Fruit fly (Drosophila melanogaster) whole organism, embryonic: ENCODE results near the gene Sec13.

Experiments
- Abd-B ChIP-seq: fragments of 200-800 bp; sonication (Bioruptor generic); optimal IDR thresholded peaks from 2 replicates; lab custom pipeline; 2018; ENCODE audit warnings: missing biosample characterization, mild to moderate bottlenecking, missing genetic modification characterization, moderate library complexity
- B-H1 ChIP-seq: fragments of 200-800 bp; sonication (Bioruptor generic); IDR thresholded peaks from 3 replicates; pipeline ENCODE4 v1.3.6; 2022; ENCODE audit warnings: missing biosample characterization, missing genetic modification characterization
- CG11085 ChIP-seq: fragments of 200-800 bp; sonication (Bioruptor generic); IDR thresholded peaks from 2 replicates; pipeline ENCODE4 v1.3.6; 2022; ENCODE audit warnings: missing biosample characterization, missing genetic modification characterization
- CG12299 ChIP-seq: fragments of 200-800 bp; sonication (Bioruptor generic); optimal IDR thresholded peaks from 2 replicates; lab custom pipeline; 2018; ENCODE audit warnings: missing biosample characterization, mild to moderate bottlenecking, missing genetic modification characterization
- CG1529 ChIP-seq: fragments of 200-800 bp; sonication (Bioruptor generic); optimal IDR thresholded peaks from 3 replicates; lab custom pipeline; 2018; ENCODE audit warnings: missing biosample characterization, missing genetic modification characterization
- CG16813 ChIP-seq: fragments of 200-800 bp; sonication (Bioruptor generic); IDR thresholded peaks from 3 replicates; pipeline ENCODE4 v1.3.6; 2022; ENCODE audit warnings: missing biosample characterization, missing genetic modification characterization; ENCODE audit not compliant: partially characterized antibody
- CG17328 ChIP-seq: fragments of 200-800 bp; sonication (Bioruptor generic); IDR thresholded peaks from 2 replicates; pipeline ENCODE4 v1.3.6; 2022; ENCODE audit warnings: missing biosample characterization, missing genetic modification characterization
- CG17361 ChIP-seq: fragments of 200-800 bp; sonication (Bioruptor generic); IDR thresholded peaks from 3 replicates; pipeline ENCODE4 v1.3.6; 2022; ENCODE audit warnings: missing biosample characterization, missing genetic modification characterization
- CG1832 ChIP-seq: fragments of 200-800 bp; sonication (Bioruptor generic); optimal IDR thresholded peaks from 2 replicates; lab custom pipeline; 2017; ENCODE audit warnings: missing biosample characterization, mild to moderate bottlenecking, missing genetic modification characterization, inconsistent platforms
- CG18476 ChIP-seq: fragments of 200-800 bp; sonication (Bioruptor generic); optimal IDR thresholded peaks from 2 replicates; lab custom pipeline; 2016; ENCODE audit warnings: missing biosample characterization, mild to moderate bottlenecking, missing genetic modification characterization
- CG2116 ChIP-seq: fragments of 200-800 bp; sonication (Bioruptor generic); optimal IDR thresholded peaks from 3 replicates; lab custom pipeline; 2018; ENCODE audit warnings: missing biosample characterization, mild to moderate bottlenecking, missing genetic modification characterization
- CG32532 ChIP-seq: fragments of 200-800 bp; sonication (Bioruptor generic); IDR thresholded peaks from 2 replicates; pipeline ENCODE4 v1.3.6; 2022; ENCODE audit warnings: missing biosample characterization, missing genetic modification characterization
- CG3407 ChIP-seq: fragments of 200-800 bp; sonication (Bioruptor generic); optimal IDR thresholded peaks from 2 replicates; lab custom pipeline; 2018; ENCODE audit warnings: missing biosample characterization, mild to moderate bottlenecking, missing genetic modification characterization
- CG34224 ChIP-seq: fragments of 200-800 bp; sonication (Bioruptor generic); IDR thresholded peaks from 3 replicates; pipeline ENCODE4 v1.3.6; 2022; ENCODE audit warnings: missing biosample characterization, missing genetic modification characterization; ENCODE audit not compliant: partially characterized antibody
- CG4282 ChIP-seq: fragments of 200-800 bp; sonication (Bioruptor generic); optimal IDR thresholded peaks from 2 replicates; lab custom pipeline; 2016; ENCODE audit warnings: missing biosample characterization, missing genetic modification characterization
- CG4424 ChIP-seq: fragments of 200-800 bp; sonication (Bioruptor generic); optimal IDR thresholded peaks from 3 replicates; lab custom pipeline; 2016; ENCODE audit warnings: missing biosample characterization, missing genetic modification characterization
- CG4730 ChIP-seq: fragments of 200-800 bp; sonication (Bioruptor generic); IDR thresholded peaks from 2 replicates; pipeline ENCODE4 v1.3.6; 2022; ENCODE audit warnings: missing biosample characterization, missing genetic modification characterization
- CG6765 ChIP-seq: fragments of 200-800 bp; sonication (Bioruptor generic); optimal IDR thresholded peaks from 3 replicates; lab custom pipeline; 2017; ENCODE audit warnings: missing biosample characterization, mild to moderate bottlenecking, missing genetic modification characterization
- CG8388 ChIP-seq: fragments of 200-800 bp; sonication (Bioruptor generic); optimal IDR thresholded peaks from 2 replicates; lab custom pipeline; 2019; ENCODE audit warnings: missing biosample characterization, mild to moderate bottlenecking, missing genetic modification characterization, moderate library complexity
- CG9932 ChIP-seq: fragments of 200-800 bp; sonication (Bioruptor generic); IDR thresholded peaks from 2 replicates; pipeline ENCODE4 v1.3.6; 2022; ENCODE audit warnings: missing biosample characterization, missing genetic modification characterization
- Dbx ChIP-seq: fragments of 200-800 bp; sonication (Bioruptor generic); IDR thresholded peaks from 3 replicates; pipeline ENCODE4 v1.3.6; 2022; ENCODE audit warnings: missing biosample characterization, missing genetic modification characterization
- Fer1 ChIP-seq: fragments of 200-800 bp; sonication (Bioruptor generic); optimal IDR thresholded peaks from 2 replicates; lab custom pipeline; 2017; ENCODE audit warnings: missing biosample characterization, mild to moderate bottlenecking, missing genetic modification characterization
- HmgZ ChIP-seq: fragments of 200-800 bp; sonication (Bioruptor generic); optimal IDR thresholded peaks from 2 replicates; lab custom pipeline; 2018; ENCODE audit warnings: missing biosample characterization, mild to moderate bottlenecking, missing genetic modification characterization
- Hmr ChIP-seq: fragments of 200-800 bp; sonication (Bioruptor generic); optimal IDR thresholded peaks from 3 replicates; lab custom pipeline; 2017; ENCODE audit warnings: mild to moderate bottlenecking, missing biosample characterization, missing genetic modification reagents, missing genetic modification characterization
- MBD-R2 ChIP-seq: fragments of 200-800 bp; sonication (Bioruptor generic); IDR thresholded peaks from 2 replicates; pipeline ENCODE4 v1.3.6; 2022; ENCODE audit warnings: missing biosample characterization, missing genetic modification characterization
- MTF-1 ChIP-seq: fragments of 200-800 bp; sonication (Bioruptor generic); optimal IDR thresholded peaks from 2 replicates; lab custom pipeline; 2018; ENCODE audit warnings: missing biosample characterization, mild to moderate bottlenecking, missing genetic modification characterization, borderline replicate concordance
- Mrtf ChIP-seq: fragments of 200-800 bp; sonication (Bioruptor generic); IDR thresholded peaks from 3 replicates; pipeline ENCODE4 v1.3.6; 2022; ENCODE audit warnings: missing biosample characterization, missing genetic modification characterization
- Myb ChIP-seq: fragments of 200-800 bp; sonication (Bioruptor generic); optimal IDR thresholded peaks from 2 replicates; lab custom pipeline; 2016; ENCODE audit warnings: missing biosample characterization, missing genetic modification characterization
- NC2α ChIP-seq: fragments of 200-800 bp; sonication (Bioruptor generic); optimal IDR thresholded peaks from 2 replicates; lab custom pipeline; 2016; ENCODE audit warnings: missing biosample characterization, missing genetic modification characterization
- PHDP ChIP-seq: fragments of 200-800 bp; sonication (Bioruptor generic); optimal IDR thresholded peaks from 3 replicates; lab custom pipeline; 2018; ENCODE audit warnings: missing biosample characterization, mild to moderate bottlenecking, missing genetic modification characterization, moderate library complexity
- Scr ChIP-seq: fragments of 200-800 bp; sonication (Bioruptor generic); IDR thresholded peaks from 2 replicates; pipeline ENCODE4 v1.3.6; 2022; ENCODE audit warnings: missing biosample characterization, missing genetic modification characterization; ENCODE audit not compliant: partially characterized antibody
- Six4 ChIP-seq: fragments of 200-800 bp; sonication (Bioruptor generic); optimal IDR thresholded peaks from 2 replicates; lab custom pipeline; 2016; ENCODE audit warnings: missing biosample characterization, missing genetic modification characterization
- Sox100B ChIP-seq: fragments of 200-800 bp; sonication (Bioruptor generic); optimal IDR thresholded peaks from 3 replicates; lab custom pipeline; 2018; ENCODE audit warnings: missing biosample characterization, mild to moderate bottlenecking, missing genetic modification characterization
- Xrp1 ChIP-seq: fragments of 200-800 bp; sonication (Bioruptor generic); IDR thresholded peaks from 2 replicates; pipeline ENCODE4 v1.3.6; 2022; ENCODE audit warnings: missing biosample characterization, missing genetic modification characterization
- ato ChIP-seq: fragments of 200-800 bp; sonication (Bioruptor generic); IDR thresholded peaks from 2 replicates; pipeline ENCODE4 v1.3.6; 2022; ENCODE audit warnings: missing biosample characterization, missing genetic modification characterization; ENCODE audit not compliant: partially characterized antibody
- bsh ChIP-seq, 2 experiments: fragments of 200-800 bp; sonication (Bioruptor generic); optimal IDR thresholded peaks; 2 replicates each; lab custom pipeline; 2017 to 2018; ENCODE audit warnings: mild to moderate bottlenecking in 2 of 2, missing biosample characterization in 2 of 2, missing genetic modification characterization in 2 of 2, moderate library complexity in 1 of 2
- cad ChIP-seq: fragments of >200 bp; optimal IDR thresholded peaks from 2 replicates; lab custom pipeline; 2017; ENCODE audit warnings: missing biosample characterization, missing genetic modification characterization
- caup ChIP-seq: fragments of 200-800 bp; sonication (Bioruptor generic); optimal IDR thresholded peaks from 3 replicates; lab custom pipeline; 2017; ENCODE audit warnings: missing biosample characterization, mild to moderate bottlenecking, missing genetic modification characterization, moderate library complexity; ENCODE audit not compliant: severe bottlenecking
- chinmo ChIP-seq: fragments of 200-800 bp; sonication (Bioruptor generic); IDR thresholded peaks from 4 replicates; pipeline ENCODE4 v1.3.6; 2022; ENCODE audit warnings: missing biosample characterization, missing genetic modification characterization; ENCODE audit not compliant: partially characterized antibody
- dati ChIP-seq: fragments of 200-800 bp; sonication (Bioruptor generic); IDR thresholded peaks from 2 replicates; pipeline ENCODE4 v1.3.6; 2022; ENCODE audit warnings: missing biosample characterization, missing genetic modification characterization
- ham ChIP-seq: fragments of 200-800 bp; sonication (Bioruptor generic); IDR thresholded peaks from 2 replicates; pipeline ENCODE4 v1.3.6; 2022; ENCODE audit warnings: missing biosample characterization, missing genetic modification characterization
- ind ChIP-seq: fragments of 200-800 bp; sonication (Bioruptor generic); optimal IDR thresholded peaks from 3 replicates; lab custom pipeline; 2016; ENCODE audit warnings: missing biosample characterization, missing genetic modification characterization
- jing ChIP-seq: fragments of 200-800 bp; sonication (Bioruptor generic); optimal IDR thresholded peaks from 2 replicates; lab custom pipeline; 2018; ENCODE audit warnings: missing biosample characterization, mild to moderate bottlenecking, missing genetic modification characterization
- kay ChIP-seq: fragments of 200-800 bp; sonication (Bioruptor generic); optimal IDR thresholded peaks from 2 replicates; lab custom pipeline; 2016; ENCODE audit warnings: missing biosample characterization, missing genetic modification characterization
- mirr ChIP-seq: fragments of 200-800 bp; sonication (Bioruptor generic); optimal IDR thresholded peaks from 3 replicates; lab custom pipeline; 2018; ENCODE audit warnings: missing biosample characterization, mild to moderate bottlenecking, missing genetic modification characterization
- nmo ChIP-seq: fragments of 200-800 bp; sonication (Bioruptor generic); optimal IDR thresholded peaks from 2 replicates; lab custom pipeline; 2018; ENCODE audit warnings: missing biosample characterization, mild to moderate bottlenecking, missing genetic modification characterization, moderate library complexity
- otp ChIP-seq: fragments of 200-800 bp; sonication (Bioruptor generic); IDR thresholded peaks from 3 replicates; pipeline ENCODE4, ENCODE4 v1.3.6; 2022; ENCODE audit warnings: missing biosample characterization, missing genetic modification characterization
- pros ChIP-seq: fragments of 200-800 bp; sonication (Bioruptor generic); optimal IDR thresholded peaks from 3 replicates; lab custom pipeline; 2019; ENCODE audit warnings: missing biosample characterization, mild to moderate bottlenecking, missing genetic modification characterization, moderate library complexity
- stwl ChIP-seq: fragments of 200-800 bp; sonication (Bioruptor generic); optimal IDR thresholded peaks from 3 replicates; lab custom pipeline; 2018; ENCODE audit warnings: missing biosample characterization, mild to moderate bottlenecking, missing genetic modification characterization, moderate library complexity
- zfh1 ChIP-seq: fragments of 200-800 bp; sonication (Bioruptor generic); IDR thresholded peaks from 3 replicates; pipeline ENCODE4 v1.3.6; 2022; ENCODE audit warnings: missing biosample characterization, missing genetic modification characterization

Gene Sec13

dm6 chr3R:23335577-23335976, 20.5 kb upstream of the Sec13 start (continued):
- TF ChIP-seq zfh1 (GFP tag; lab: Robert Waterston, UW) (peak; percentile 70; the same call in 2 of the 3 replicates), ham (GFP tag; lab: Robert Waterston, UW) (peak; percentile 47; the same call in 1 of the 2 replicates), CG2116 (peak; percentile 17), Scr (GFP tag; lab: Robert Waterston, UW) (no peak), ind (peak; percentile 65), CG17361 (GFP tag; lab: Robert Waterston, UW) (peak; percentile 70), CG1832 (no peak), kay (GFP tag; lab: Kevin White, UChicago) (no peak), nmo (GFP tag; lab: Kevin White, UChicago) (peak; percentile 80), Myb (GFP tag; lab: Kevin White, UChicago) (no peak), CG6765 (GFP tag; lab: Kevin White, UChicago) (peak; percentile 89), chinmo (no peak), CG16813 (GFP tag; lab: Robert Waterston, UW) (no peak), Six4 (peak; percentile 33), stwl (tag; lab: Kevin White, UChicago) (no peak), Dbx (GFP tag; lab: Robert Waterston, UW) (peak; percentile 84), CG8388 (peak; percentile 21), HmgZ (tag; lab: Kevin White, UChicago) (peak; percentile 60), CG18476 (GFP tag; lab: Kevin White, UChicago) (peak; percentile 63), dati (GFP tag; lab: Robert Waterston, UW) (no peak), CG9932 (GFP tag; lab: Robert Waterston, UW) (peak; percentile 74), CG4730 (GFP tag; lab: Robert Waterston, UW) (0 out of 2 replicates have a peak, but pooled peaks have one; percentile 54), MBD-R2 (GFP tag; lab: Robert Waterston, UW) (peak; percentile 45; the same call in 1 of the 2 replicates), ato (GFP tag; lab: Robert Waterston, UW) (no peak), Xrp1 (peak; percentile 61; the same call in 1 of the 2 replicates), CG4424 (GFP tag; lab: Kevin White, UChicago) (peak; percentile 71), Fer1 (GFP tag; lab: Kevin White, UChicago) (peak; percentile 93), Hmr (GFP tag; lab: Kevin White, UChicago) (peak; percentile 93), B-H1 (GFP tag; lab: Robert Waterston, UW) (peak; percentile 33; the same call in 2 of the 3 replicates), CG17328 (no peak), caup (peak; percentile 90), CG11085 (GFP tag; lab: Robert Waterston, UW) (0 out of 2 replicates have a peak, but pooled peaks have one; percentile 16), CG12299 (peak; percentile 67), CG32532 (peak; percentile 85), jing (GFP tag; lab: Kevin White, UChicago) (no peak), CG4282 (GFP tag; lab: Kevin White, UChicago) (no peak), Mrtf (GFP tag; lab: Robert Waterston, UW) (0 out of 3 replicates have a peak, but pooled peaks have one; percentile 49), CG3407 (GFP tag; lab: Kevin White, UChicago) (no peak), PHDP (peak; percentile 89), Abd-B (GFP tag; lab: Kevin White, UChicago) (peak; percentile 77), cad (no peak), MTF-1 (GFP tag; lab: Kevin White, UChicago) (no peak), pros (GFP tag; lab: Kevin White, UChicago) (no peak), NC2α (GFP tag; lab: Kevin White, UChicago) (no peak), bsh (GFP tag; optimal IDR thresholded peaks at IDR 0.05; lab: Kevin White, UChicago) (peak; percentile 59 to 69), CG1529 (GFP tag; lab: Kevin White, UChicago) (peak; percentile 10), Sox100B (GFP tag; lab: Kevin White, UChicago) (peak; percentile 79), CG34224 (GFP tag; lab: Robert Waterston, UW) (no peak), otp (0 out of 3 replicates have a peak, but pooled peaks have one; percentile 28), mirr (GFP tag; lab: Kevin White, UChicago) (peak; percentile 34)
